Fruit fly (Drosophila melanogaster) whole organism: ENCODE measurements around the gene CG42680.

Source experiments
- EcR ChIP-seq, 2 experiments: fragments of >200 bp; optimal IDR thresholded peaks; 2 replicates each; lab custom pipeline; 2017; ENCODE audit warnings: missing biosample characterization in 2 of 2, missing genetic modification characterization in 2 of 2, missing genetic modification reagents in 2 of 2
- psq ChIP-seq: fragments of >200 bp; optimal IDR thresholded peaks from 2 replicates; lab custom pipeline; 2017
- usp ChIP-seq: fragments of >200 bp; optimal IDR thresholded peaks from 2 replicates; lab custom pipeline; 2017; ENCODE audit warnings: missing biosample characterization, missing genetic modification characterization, mixed read lengths

DNA sequence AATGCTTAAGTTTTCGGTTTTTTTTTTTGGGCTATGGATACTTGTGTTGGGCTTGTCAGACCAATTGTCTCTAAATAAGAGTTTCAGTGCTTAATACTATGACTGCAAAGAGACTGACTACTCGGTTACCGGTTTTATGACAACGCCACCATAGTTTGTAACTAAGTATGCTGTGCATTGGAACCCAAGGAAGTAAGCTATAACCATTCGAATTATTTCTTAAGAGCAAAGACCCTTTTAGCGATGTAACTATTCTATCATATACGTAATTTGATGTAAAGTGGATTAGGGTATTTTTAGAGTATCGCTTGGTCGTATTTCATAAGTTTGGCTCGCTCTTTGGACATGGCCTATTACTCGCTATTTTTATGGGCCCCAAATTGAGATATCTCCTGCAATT, 39.0 kb downstream of the CG42680 start, which contains the start of gene CG4218:
- TF ChIP-seq psq (lab: Kevin White, UChicago), result no peak
- no peak for TF ChIP-seq EcR (GFP tag; optimal IDR thresholded peaks at IDR 0.05; lab: Kevin White, UChicago)
- no peak for TF ChIP-seq usp (GFP tag; lab: Kevin White, UChicago)
